Worm (Caenorhabditis elegans) whole organism, L4 larva: ENCODE measurements around the gene Y51A2B.5.

Experiments
- duxl-1 ChIP-seq: sonication (generic microtip); optimal IDR thresholded peaks from 2 replicates; lab custom pipeline; 2016; ENCODE audit warnings: mild to moderate bottlenecking, missing genetic modification characterization, moderate library complexity, missing compliant biosample characterization; ENCODE audit not compliant: poor library complexity
- lin-13 ChIP-seq: fragments of 150-350 bp; optimal IDR thresholded peaks from 2 replicates; lab custom pipeline; 2014; ENCODE audit warnings: missing biosample characterization, missing genetic modification reagents, missing genetic modification characterization
- nhr-237 ChIP-seq: sonication (generic microtip); optimal IDR thresholded peaks from 2 replicates; lab custom pipeline; 2017; ENCODE audit warnings: missing biosample characterization, missing genetic modification characterization
- snpc-4 ChIP-seq: fragments of 150-350 bp; optimal IDR thresholded peaks from 2 replicates; lab custom pipeline; 2014; ENCODE audit warnings: missing biosample characterization, missing genetic modification characterization
- zip-2 ChIP-seq: fragments of 150-350 bp; optimal IDR thresholded peaks from 2 replicates; lab custom pipeline; 2014; ENCODE audit warnings: missing biosample characterization, missing genetic modification characterization

DNA sequence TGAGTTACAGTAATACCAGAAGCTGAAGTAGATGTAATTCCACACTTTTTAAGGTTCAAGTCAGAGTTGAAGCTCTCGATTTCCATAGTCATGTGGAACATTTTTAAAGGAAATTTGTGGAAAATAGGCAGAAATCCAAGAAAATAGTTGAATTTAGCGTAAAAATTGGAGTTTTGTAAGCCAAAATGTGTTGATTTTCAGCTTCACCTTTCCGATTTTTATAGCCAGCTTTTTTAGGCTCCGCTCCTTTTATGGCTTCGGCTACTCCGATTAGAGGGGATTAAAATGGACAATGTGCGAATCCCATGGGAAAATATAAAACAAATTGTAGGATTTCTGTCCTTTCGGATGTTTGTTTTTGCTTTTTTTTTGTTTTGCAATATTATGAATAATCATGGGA is 20.8 kb upstream of the Y51A2B.5 start, which contains the start of gene C08E8.6:
- TF ChIP-seq lin-13 (GFP tag; lab: Kevin White, UChicago): no peak
- no peak for TF ChIP-seq zip-2 (tag; lab: Kevin White, UChicago)
- TF ChIP-seq nhr-237: no peak
- no peak for TF ChIP-seq snpc-4 (tag; lab: Kevin White, UChicago)
- no peak for TF ChIP-seq duxl-1 (tag; lab: Kevin White, UChicago)
